Worm (Caenorhabditis elegans) whole organism, young adult: ENCODE data around the gene snap-29.
A peak's percentile ranks its signal among the peaks of the same experiment; 100 is the strongest.

Experiments used
- B0019.2 ChIP-seq: fragments of 200-800 bp; sonication (Bioruptor generic); conservative IDR thresholded peaks from 2 replicates; pipeline ENCODE4 v1.3.6; 2022; ENCODE audit warnings: missing genetic modification reagents, missing genetic modification characterization, missing compliant biosample characterization
- B0035.1 ChIP-seq: sonication (generic microtip); optimal IDR thresholded peaks from 2 replicates; lab custom pipeline; 2016; ENCODE audit warnings: missing genetic modification characterization, mild to moderate bottlenecking, missing compliant biosample characterization, missing genotype, missing genetic modification reagents
- B0261.1 ChIP-seq: sonication (generic microtip); optimal IDR thresholded peaks from 2 replicates; lab custom pipeline; 2016; ENCODE audit warnings: mild to moderate bottlenecking, missing genetic modification characterization, moderate library complexity, missing compliant biosample characterization
- C17E4.6 ChIP-seq: fragments of 200-800 bp; sonication (Bioruptor generic); IDR thresholded peaks from 2 replicates; pipeline ENCODE4 v1.3.6; 2022; ENCODE audit warnings: missing genetic modification reagents, missing genetic modification characterization, missing compliant biosample characterization
- D2030.7 ChIP-seq: fragments of 200-800 bp; sonication (Bioruptor generic); IDR thresholded peaks from 2 replicates; pipeline ENCODE4 v1.3.6; 2022; ENCODE audit warnings: missing genetic modification reagents, missing genetic modification characterization, missing compliant biosample characterization
- F22D6.2 ChIP-seq: sonication (generic microtip); optimal IDR thresholded peaks from 2 replicates; lab custom pipeline; 2016; ENCODE audit warnings: mild to moderate bottlenecking, missing genetic modification characterization, missing compliant biosample characterization
- F33H1.4 ChIP-seq: fragments of 200-800 bp; sonication (Bioruptor generic); IDR thresholded peaks from 2 replicates; pipeline ENCODE4 v1.3.6; 2022; ENCODE audit warnings: missing genetic modification reagents, missing genetic modification characterization, missing compliant biosample characterization
- F52B5.7 ChIP-seq: sonication (generic microtip); optimal IDR thresholded peaks from 2 replicates; lab custom pipeline; 2016; ENCODE audit warnings: mild to moderate bottlenecking, missing genetic modification characterization, missing compliant biosample characterization
- F55B11.4 ChIP-seq: sonication (generic microtip); optimal IDR thresholded peaks from 2 replicates; lab custom pipeline; 2016; ENCODE audit warnings: missing compliant biosample characterization, missing genetic modification characterization, borderline replicate concordance; ENCODE audit not compliant: insufficient read depth
- F57A8.1 ChIP-seq: fragments of 200-800 bp; sonication (Bioruptor generic); optimal IDR thresholded peaks from 2 replicates; lab custom pipeline; 2018; ENCODE audit warnings: mild to moderate bottlenecking, missing genetic modification characterization, moderate library complexity, missing compliant biosample characterization
- F57C9.4 ChIP-seq: sonication (generic microtip); optimal IDR thresholded peaks from 2 replicates; lab custom pipeline; 2017; ENCODE audit warnings: mild to moderate bottlenecking, missing genetic modification characterization, missing compliant biosample characterization
- K12H6.12 ChIP-seq: fragments of 200-800 bp; sonication (Bioruptor generic); optimal IDR thresholded peaks from 2 replicates; lab custom pipeline; 2018; ENCODE audit warnings: mild to moderate bottlenecking, missing genetic modification characterization, missing compliant biosample characterization
- ZK185.1 ChIP-seq: sonication (generic microtip); optimal IDR thresholded peaks from 2 replicates; lab custom pipeline; 2016; ENCODE audit warnings: mild to moderate bottlenecking, missing genetic modification characterization, missing compliant biosample characterization; ENCODE audit not compliant: poor library complexity, severe bottlenecking
- ama-1 ChIP-seq, 3 experiments: fragments of 150-350 bp in 1 of 3; sonication (generic microtip) in 2 of 3; optimal IDR thresholded peaks; 2 replicates each; lab custom pipeline; 2014 to 2018; ENCODE audit warnings: missing biosample characterization in 2 of 3, missing genetic modification characterization in 2 of 3, missing genetic modification reagents in 2 of 3
- athp-1 ChIP-seq: sonication (generic microtip); optimal IDR thresholded peaks from 2 replicates; lab custom pipeline; 2017; ENCODE audit warnings: mild to moderate bottlenecking, missing genetic modification characterization, missing compliant biosample characterization
- attf-5 ChIP-seq: fragments of 200-800 bp; sonication (Bioruptor generic); optimal IDR thresholded peaks from 2 replicates; lab custom pipeline; 2018; ENCODE audit warnings: mild to moderate bottlenecking, missing genetic modification characterization, missing compliant biosample characterization
- attf-6 ChIP-seq: fragments of 200-800 bp; sonication (Bioruptor generic); IDR thresholded peaks from 2 replicates; pipeline ENCODE4 v1.3.6; 2022; ENCODE audit warnings: missing genetic modification reagents, missing genetic modification characterization, missing compliant biosample characterization
- ceh-27 ChIP-seq: fragments of 200-800 bp; sonication (Bioruptor generic); optimal IDR thresholded peaks from 2 replicates; lab custom pipeline; 2018; ENCODE audit warnings: mild to moderate bottlenecking, missing genetic modification characterization, moderate library complexity, missing compliant biosample characterization
- ceh-91 ChIP-seq: fragments of 200-800 bp; sonication (Bioruptor generic); IDR thresholded peaks from 2 replicates; pipeline ENCODE4 v1.3.6; 2022; ENCODE audit warnings: missing genetic modification reagents, missing genetic modification characterization, missing compliant biosample characterization
- die-1 ChIP-seq: sonication (generic microtip); optimal IDR thresholded peaks from 2 replicates; lab custom pipeline; 2016; ENCODE audit warnings: missing genotype, mild to moderate bottlenecking, missing genetic modification characterization, missing compliant biosample characterization
- dox-1 ChIP-seq: fragments of 200-800 bp; sonication (Bioruptor generic); IDR thresholded peaks from 2 replicates; pipeline ENCODE4 v1.3.6; 2022; ENCODE audit warnings: missing genetic modification reagents, missing genetic modification characterization, missing compliant biosample characterization
- dpff-1 ChIP-seq: sonication (generic microtip); optimal IDR thresholded peaks from 2 replicates; lab custom pipeline; 2017; ENCODE audit warnings: mild to moderate bottlenecking, missing genetic modification characterization, missing compliant biosample characterization
- egrh-3 ChIP-seq: fragments of 200-800 bp; sonication (Bioruptor generic); IDR thresholded peaks from 2 replicates; pipeline ENCODE4 v1.3.6; 2022; ENCODE audit warnings: missing genetic modification reagents, missing genetic modification characterization, missing compliant biosample characterization
- ets-4 ChIP-seq: fragments of 200-800 bp; sonication (Bioruptor generic); optimal IDR thresholded peaks from 2 replicates; lab custom pipeline; 2018; ENCODE audit warnings: mild to moderate bottlenecking, missing genetic modification characterization, missing compliant biosample characterization
- hmg-20 ChIP-seq: fragments of 200-800 bp; sonication (Bioruptor generic); IDR thresholded peaks from 2 replicates; pipeline ENCODE4 v1.3.6; 2022; ENCODE audit warnings: missing genetic modification reagents, missing genetic modification characterization, missing compliant biosample characterization
- lin-40 ChIP-seq: sonication (generic microtip); optimal IDR thresholded peaks from 2 replicates; lab custom pipeline; 2016; ENCODE audit warnings: missing genetic modification characterization, mild to moderate bottlenecking, missing compliant biosample characterization, missing genotype, missing genetic modification reagents
- lir-1 ChIP-seq: fragments of 200-800 bp; sonication (Bioruptor generic); conservative IDR thresholded peaks from 2 replicates; pipeline ENCODE4 v1.3.6; 2022; ENCODE audit warnings: missing genetic modification reagents, missing genetic modification characterization, missing compliant biosample characterization
- mcd-1 ChIP-seq: fragments of 200-800 bp; sonication (Bioruptor generic); IDR thresholded peaks from 2 replicates; pipeline ENCODE4 v1.3.6; 2022; ENCODE audit warnings: missing genetic modification reagents, missing genetic modification characterization, missing compliant biosample characterization
- nfya-2 ChIP-seq: fragments of 200-800 bp; sonication (Bioruptor generic); IDR thresholded peaks from 2 replicates; pipeline ENCODE4 v1.3.6; 2022; ENCODE audit warnings: missing genetic modification reagents, missing genetic modification characterization, missing compliant biosample characterization
- nhr-120 ChIP-seq: fragments of 200-800 bp; sonication (Bioruptor generic); IDR thresholded peaks from 2 replicates; pipeline ENCODE4 v1.3.6; 2022; ENCODE audit warnings: missing genetic modification characterization, missing compliant biosample characterization
- nhr-27 ChIP-seq: fragments of 200-800 bp; sonication (Bioruptor generic); optimal IDR thresholded peaks from 2 replicates; lab custom pipeline; 2018; ENCODE audit warnings: mild to moderate bottlenecking, missing genetic modification characterization, moderate library complexity, missing compliant biosample characterization
- nhr-80 ChIP-seq: sonication (generic microtip); optimal IDR thresholded peaks from 2 replicates; lab custom pipeline; 2016; ENCODE audit warnings: missing genetic modification characterization, missing compliant biosample characterization
- nhr-90 ChIP-seq: sonication (generic microtip); optimal IDR thresholded peaks from 2 replicates; lab custom pipeline; 2016; ENCODE audit warnings: missing genotype, mild to moderate bottlenecking, missing genetic modification characterization, missing compliant biosample characterization
- pha-4 ChIP-seq: fragments of 150-350 bp; sonication (generic microtip); optimal IDR thresholded peaks from 2 replicates; lab custom pipeline; 2014; ENCODE audit warnings: missing biosample characterization, missing genetic modification reagents, missing genetic modification characterization
- rcor-1 ChIP-seq: fragments of 200-800 bp; sonication (Bioruptor generic); IDR thresholded peaks from 2 replicates; pipeline ENCODE4 v1.3.6; 2022; ENCODE audit warnings: missing genetic modification reagents, missing genetic modification characterization, missing compliant biosample characterization
- repo-1 ChIP-seq: sonication (generic microtip); optimal IDR thresholded peaks from 2 replicates; lab custom pipeline; 2017; ENCODE audit warnings: mild to moderate bottlenecking, missing genetic modification characterization, missing compliant biosample characterization
- sea-2 ChIP-seq: fragments of 200-800 bp; sonication (Bioruptor generic); IDR thresholded peaks from 2 replicates; pipeline ENCODE4 v1.3.6; 2022; ENCODE audit warnings: missing genetic modification characterization, missing compliant biosample characterization
- snpc-1.1 ChIP-seq: sonication (generic microtip); optimal IDR thresholded peaks from 2 replicates; lab custom pipeline; 2017; ENCODE audit warnings: missing genetic modification characterization, mild to moderate bottlenecking, missing compliant biosample characterization, antibody characterized with exemption, moderate library complexity, missing genotype, missing genetic modification reagents; ENCODE audit not compliant: insufficient read depth
- snpc-1.3 ChIP-seq: sonication (generic microtip); optimal IDR thresholded peaks from 2 replicates; lab custom pipeline; 2017; ENCODE audit warnings: missing genetic modification characterization, mild to moderate bottlenecking, missing compliant biosample characterization, antibody characterized with exemption, moderate library complexity, missing genotype, missing genetic modification reagents; ENCODE audit not compliant: insufficient read depth
- snpc-3.4 ChIP-seq: sonication (generic microtip); optimal IDR thresholded peaks from 2 replicates; lab custom pipeline; 2017; ENCODE audit warnings: missing genetic modification characterization, mild to moderate bottlenecking, missing compliant biosample characterization, antibody characterized with exemption, moderate library complexity, missing genotype, missing genetic modification reagents
- snpc-4 ChIP-seq, 5 experiments: fragments of 150-350 bp in 1 of 5; sonication (generic microtip) in 4 of 5; optimal IDR thresholded peaks; 2 replicates each; lab custom pipeline; 2014 to 2018; ENCODE audit warnings: missing genetic modification characterization in 5 of 5, missing biosample characterization in 3 of 5, antibody characterized with exemption in 2 of 5, mild to moderate bottlenecking in 2 of 5, missing compliant biosample characterization in 2 of 5, missing genotype in 2 of 5, moderate library complexity in 2 of 5, missing genetic modification reagents in 1 of 5
- unc-130 ChIP-seq: sonication (generic microtip); optimal IDR thresholded peaks from 2 replicates; lab custom pipeline; 2016; ENCODE audit warnings: missing genetic modification reagents, missing genetic modification characterization, missing compliant biosample characterization
- zim-3 ChIP-seq: sonication (generic microtip); optimal IDR thresholded peaks from 2 replicates; lab custom pipeline; 2017; ENCODE audit warnings: mild to moderate bottlenecking, missing genetic modification characterization, moderate library complexity, missing compliant biosample characterization
- ztf-22 ChIP-seq: fragments of 200-800 bp; sonication (Bioruptor generic); optimal IDR thresholded peaks from 2 replicates; lab custom pipeline; 2018; ENCODE audit warnings: mild to moderate bottlenecking, missing genetic modification characterization, moderate library complexity, missing compliant biosample characterization
- ztf-25 ChIP-seq: fragments of 200-800 bp; sonication (Bioruptor generic); IDR thresholded peaks from 2 replicates; pipeline ENCODE4 v1.3.6; 2022; ENCODE audit warnings: missing genetic modification reagents, missing genetic modification characterization, missing compliant biosample characterization
- ztf-26 ChIP-seq: sonication (generic microtip); optimal IDR thresholded peaks from 2 replicates; lab custom pipeline; 2017; ENCODE audit warnings: missing genetic modification characterization, missing compliant biosample characterization

snap-29 gene

DNA sequence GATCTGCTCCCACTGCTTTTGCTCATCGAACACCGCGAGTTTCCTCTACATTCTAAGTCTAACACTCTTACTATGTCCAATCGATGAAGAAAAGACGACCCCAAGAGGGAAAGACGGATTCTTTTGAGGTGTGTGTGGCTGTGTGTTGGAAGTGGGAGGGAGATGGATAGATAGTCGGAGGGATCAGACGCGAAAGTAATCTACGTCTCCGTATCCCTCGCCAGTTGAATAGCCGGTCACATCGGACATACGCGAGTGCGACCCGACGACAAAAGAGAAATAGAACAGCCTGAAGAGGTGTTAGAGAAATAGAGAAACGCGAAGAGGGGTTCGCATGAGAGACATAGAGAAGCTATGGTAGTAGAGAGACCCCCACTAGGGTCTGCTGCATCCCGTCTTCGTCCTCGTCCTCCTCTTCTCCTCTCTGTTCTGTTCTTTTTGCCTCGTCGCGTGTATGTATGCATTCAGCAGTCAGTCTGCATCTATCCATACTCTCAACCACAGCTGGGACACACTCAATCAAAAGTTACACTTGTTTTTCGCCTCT, 19.6 kb downstream of the snap-29 start (continued):
- TF ChIP-seq B0019.2 (GFP tag; lab: Robert Waterston, UW) = no peak; the same call in 1 of the 2 replicates
- TF ChIP-seq F57C9.4 (tag; lab: Kevin White, UChicago) = no peak
- peak; percentile 49 for TF ChIP-seq snpc-1.3 (tag; lab: Kevin White, UChicago)
- no peak for TF ChIP-seq ama-1 (optimal IDR thresholded peaks at IDR 0.05; lab: Kevin White, UChicago)
- no peak for TF ChIP-seq ama-1 (GFP tag; optimal IDR thresholded peaks at IDR 0.05; lab: Kevin White, UChicago)
- TF ChIP-seq ets-4 (GFP tag; lab: Kevin White, UChicago) = peak; percentile 61
- peak; percentile 44 for TF ChIP-seq snpc-3.4 (tag; lab: Kevin White, UChicago)
- TF ChIP-seq F57A8.1 (GFP tag; lab: Kevin White, UChicago) = no peak
- TF ChIP-seq hmg-20 (GFP tag; lab: Robert Waterston, UW) = no peak
- TF ChIP-seq ZK185.1 (tag; lab: Kevin White, UChicago) = peak; percentile 91
- peak; percentile 60 for TF ChIP-seq nhr-90 (tag; lab: Kevin White, UChicago)
- TF ChIP-seq F55B11.4 = no peak
- no peak for TF ChIP-seq attf-6 (GFP tag; lab: Robert Waterston, UW)
- TF ChIP-seq F52B5.7 = no peak
- TF ChIP-seq zim-3 (tag; lab: Kevin White, UChicago) = no peak
- no peak for TF ChIP-seq snpc-1.1
- TF ChIP-seq B0261.1 = no peak
- TF ChIP-seq rcor-1 (GFP tag; lab: Robert Waterston, UW) = peak; percentile 66
- peak; percentile 93 for TF ChIP-seq ceh-27 (GFP tag; lab: Kevin White, UChicago)
- no peak for TF ChIP-seq dpff-1 (tag; lab: Kevin White, UChicago)
- TF ChIP-seq sea-2 (GFP tag; lab: Robert Waterston, UW) = no peak
- peak; percentile 45; the same call in 1 of the 2 replicates for TF ChIP-seq lir-1 (GFP tag; lab: Robert Waterston, UW)
- TF ChIP-seq F33H1.4 (GFP tag; lab: Robert Waterston, UW) = no peak
- TF ChIP-seq athp-1 (tag; lab: Kevin White, UChicago) = peak; percentile 79
- no peak for TF ChIP-seq F22D6.2 (tag; lab: Kevin White, UChicago)
- peak; percentile 38 for TF ChIP-seq D2030.7
- TF ChIP-seq egrh-3 (GFP tag; lab: Robert Waterston, UW) = peak; percentile 37
- TF ChIP-seq unc-130 = no peak
- TF ChIP-seq nhr-27 (tag; lab: Kevin White, UChicago) = no peak
- TF ChIP-seq repo-1 = peak; percentile 74
- peak; percentile 81 for TF ChIP-seq mcd-1 (GFP tag; lab: Robert Waterston, UW)
- peak; percentile 90 for TF ChIP-seq dox-1 (GFP tag; lab: Robert Waterston, UW)
- no peak for TF ChIP-seq nfya-2 (GFP tag; lab: Robert Waterston, UW)
- TF ChIP-seq attf-5 (GFP tag; lab: Kevin White, UChicago) = peak; percentile 95
- TF ChIP-seq C17E4.6 (GFP tag; lab: Robert Waterston, UW) = no peak
- peak; percentile 83 for TF ChIP-seq ztf-26 (tag; lab: Kevin White, UChicago)
- TF ChIP-seq nhr-80 (tag; lab: Kevin White, UChicago) = peak; percentile 81
- TF ChIP-seq ztf-22 (GFP tag; lab: Kevin White, UChicago) = peak; percentile 43
- TF ChIP-seq snpc-4 (GFP tag; optimal IDR thresholded peaks at IDR 0.05; lab: Kevin White, UChicago) = peak; percentile 87
- peak; percentile 89 to 91 (median 90) for TF ChIP-seq snpc-4 (tag; optimal IDR thresholded peaks at IDR 0.05; lab: Kevin White, UChicago)
- peak; percentile 49 for TF ChIP-seq pha-4 (tag; lab: Kevin White, UChicago)
- peak; percentile 96 for TF ChIP-seq lin-40
- TF ChIP-seq K12H6.12 (tag; lab: Kevin White, UChicago) = peak; percentile 96
- no peak for TF ChIP-seq ceh-91 (GFP tag; lab: Robert Waterston, UW)
- TF ChIP-seq ztf-25 (GFP tag; lab: Robert Waterston, UW) = no peak
- TF ChIP-seq B0035.1 (tag; lab: Kevin White, UChicago) = peak; percentile 37
- TF ChIP-seq die-1 (tag; lab: Kevin White, UChicago) = peak; percentile 82
- no peak for TF ChIP-seq nhr-120 (GFP tag; lab: Robert Waterston, UW)
